Fruit fly (Drosophila melanogaster): ENCODE data around the gene CG14104.

Gene CG14104

dm6 chr3L:19817807-19818531 is 11.0 kb upstream of the CG14104 start, which contains the start of the genes Fibp and Deaf1:
TSS of gene Fibp (minus strand) at chr3L:19817967.
TSS of gene Deaf1 (plus strand) at chr3L:19818174.
- TF ChIP-seq tai (GFP tag; optimal IDR thresholded peaks at IDR 0.05), result no peak
- no peak for TF ChIP-seq usp (GFP tag; optimal IDR thresholded peaks at IDR 0.05)
- no peak for TF ChIP-seq Dfd (GFP tag; optimal IDR thresholded peaks at IDR 0.05)
- TF ChIP-seq br (GFP tag; optimal IDR thresholded peaks at IDR 0.05), result peak; percentile 81
- peak; percentile 78 for TF ChIP-seq Sp1 (GFP tag; optimal IDR thresholded peaks at IDR 0.05)
- peak; percentile 83 for TF ChIP-seq h (GFP tag; optimal IDR thresholded peaks at IDR 0.05)
- no peak for TF ChIP-seq jim (GFP tag; optimal IDR thresholded peaks at IDR 0.05)
- TF ChIP-seq pan (optimal IDR thresholded peaks at IDR 0.05), result no peak
- peak; percentile 88 for TF ChIP-seq Jra (GFP tag; optimal IDR thresholded peaks at IDR 0.05)
- TF ChIP-seq ey (GFP tag; optimal IDR thresholded peaks at IDR 0.05), result peak; percentile 76
- peak; percentile 69 for TF ChIP-seq psq (GFP tag; optimal IDR thresholded peaks at IDR 0.05)
- TF ChIP-seq Abd-B (GFP tag; optimal IDR thresholded peaks at IDR 0.05), result no peak
- no peak for TF ChIP-seq CrebA (GFP tag; optimal IDR thresholded peaks at IDR 0.05; ENCODE audit: borderline replicate concordance)
- TF ChIP-seq Vsx2 (GFP tag; optimal IDR thresholded peaks at IDR 0.05; ENCODE audit: partially characterized antibody), result no peak
- TF ChIP-seq dl (GFP tag; optimal IDR thresholded peaks at IDR 0.05; ENCODE audit: insufficient read depth in 1 of 2, partially characterized antibody in 2 of 2), result no peak
- TF ChIP-seq CG32264 (GFP tag; optimal IDR thresholded peaks at IDR 0.05), result peak; percentile 33
- peak; percentile 74 for TF ChIP-seq sv (GFP tag; optimal IDR thresholded peaks at IDR 0.05)
- peak; percentile 85 for TF ChIP-seq Hnf4 (GFP tag; optimal IDR thresholded peaks at IDR 0.05)
- peak; percentile 78 for TF ChIP-seq OdsH (GFP tag; optimal IDR thresholded peaks at IDR 0.05)
- TF ChIP-seq lola (GFP tag; optimal IDR thresholded peaks at IDR 0.05), result no peak
- no peak for TF ChIP-seq N (GFP tag; optimal IDR thresholded peaks at IDR 0.05)
- peak; percentile 67 for TF ChIP-seq Hr83 (GFP tag; optimal IDR thresholded peaks at IDR 0.05; ENCODE audit: poor library complexity, severe bottlenecking)
- no peak for TF ChIP-seq brk (GFP tag; optimal IDR thresholded peaks at IDR 0.05)
- peak; percentile 79 for TF ChIP-seq rgr (GFP tag; optimal IDR thresholded peaks at IDR 0.05)
- TF ChIP-seq Dif (GFP tag; optimal IDR thresholded peaks at IDR 0.05; ENCODE audit: partially characterized antibody), result no peak
- TF ChIP-seq CG9705 (GFP tag; optimal IDR thresholded peaks at IDR 0.05), result peak; percentile 59
- no peak for TF ChIP-seq dmrt93B (GFP tag; optimal IDR thresholded peaks at IDR 0.05)
- TF ChIP-seq GATAd (GFP tag; optimal IDR thresholded peaks at IDR 0.05), result peak; percentile 82
- no peak for TF ChIP-seq Myc (optimal IDR thresholded peaks at IDR 0.05)
- no peak for TF ChIP-seq Rel (GFP tag; optimal IDR thresholded peaks at IDR 0.05)
- no peak for TF ChIP-seq Rel (tag; optimal IDR thresholded peaks at IDR 0.05)
- TF ChIP-seq woc (GFP tag; optimal IDR thresholded peaks at IDR 0.05), result peak; percentile 90
- no peak for TF ChIP-seq sage (GFP tag; optimal IDR thresholded peaks at IDR 0.05)
- peak in 1 of 2 experiments; percentile 84 for TF ChIP-seq foxo (GFP tag; optimal IDR thresholded peaks at IDR 0.05)
- peak; percentile 82 for TF ChIP-seq HLH106 (tag; optimal IDR thresholded peaks at IDR 0.05)
- TF ChIP-seq fru (GFP tag; optimal IDR thresholded peaks at IDR 0.05), result peak; percentile 82
- TF ChIP-seq Mio (GFP tag; optimal IDR thresholded peaks at IDR 0.05), result peak; percentile 8
- TF ChIP-seq dsf (GFP tag; optimal IDR thresholded peaks at IDR 0.05; ENCODE audit: borderline replicate concordance), result peak; percentile 50
- no peak for TF ChIP-seq Hr78 (GFP tag; optimal IDR thresholded peaks at IDR 0.05)

DNA sequence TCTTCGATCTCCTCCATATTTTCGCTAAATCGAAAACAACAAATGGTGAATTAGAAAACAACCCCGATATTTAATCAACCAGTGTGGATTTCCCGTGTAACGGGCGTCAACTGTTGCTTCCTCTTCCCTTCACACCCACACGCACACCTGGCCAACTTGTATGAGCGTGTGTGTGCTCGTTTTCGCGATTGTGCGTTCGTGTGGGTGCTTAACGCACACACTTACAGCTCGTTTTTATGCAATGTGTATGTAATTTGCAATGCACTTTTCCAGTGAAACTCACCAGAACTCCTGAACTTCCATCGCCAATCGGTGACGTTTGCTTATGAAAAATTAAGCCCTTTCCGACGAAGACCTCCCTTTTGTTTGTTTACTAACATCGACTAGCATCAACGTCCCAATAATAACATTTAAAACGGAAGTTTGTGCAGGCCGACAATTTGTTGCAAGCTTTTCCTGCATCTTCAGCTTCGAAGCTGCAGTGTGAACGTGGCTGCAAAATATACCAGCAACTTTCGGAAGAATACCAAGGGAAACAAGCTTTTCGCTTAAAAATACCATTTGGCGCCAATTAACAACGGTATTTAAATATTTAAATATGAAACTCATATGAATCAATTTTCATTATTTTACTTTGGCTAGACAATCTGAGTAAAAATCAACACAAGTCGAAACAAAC is 8.6 kb upstream of the CG14104 start, which contains the start of gene cyc:
Gene cyc (minus strand): TSS at position 467 of the 679 bp plus-strand sequence.
- TF ChIP-seq Sp1 (GFP tag; optimal IDR thresholded peaks at IDR 0.05) (peak; percentile 39), foxo (GFP tag; optimal IDR thresholded peaks at IDR 0.05) (no peak), N (GFP tag; optimal IDR thresholded peaks at IDR 0.05) (peak; percentile 39), Hr78 (GFP tag; optimal IDR thresholded peaks at IDR 0.05) (no peak), psq (GFP tag; optimal IDR thresholded peaks at IDR 0.05) (peak; percentile 10), OdsH (GFP tag; optimal IDR thresholded peaks at IDR 0.05) (peak; percentile 8), ey (GFP tag; optimal IDR thresholded peaks at IDR 0.05) (peak; percentile 15), sv (GFP tag; optimal IDR thresholded peaks at IDR 0.05) (no peak), CG32264 (GFP tag; optimal IDR thresholded peaks at IDR 0.05) (no peak), dl (GFP tag; optimal IDR thresholded peaks at IDR 0.05; ENCODE audit: insufficient read depth in 1 of 2, partially characterized antibody in 2 of 2) (no peak), Rel (GFP tag; optimal IDR thresholded peaks at IDR 0.05) (no peak), Rel (tag; optimal IDR thresholded peaks at IDR 0.05) (peak; percentile 42), lola (GFP tag; optimal IDR thresholded peaks at IDR 0.05) (no peak)
